Fruit fly (Drosophila melanogaster): ENCODE results near the gene CG10469.
A peak's percentile ranks its signal among the peaks of the same experiment; 100 is the strongest.

CG10469 gene

dm6 chr3L:6054803-6055202 lies 38.3 kb downstream of the CG10469 start, which contains the start of gene tant (continued):
- no peak for TF ChIP-seq CG10431 (GFP tag; optimal IDR thresholded peaks at IDR 0.05)
- no peak for TF ChIP-seq PHDP (tag; optimal IDR thresholded peaks at IDR 0.05)
- no peak for TF ChIP-seq HLH54F (GFP tag; optimal IDR thresholded peaks at IDR 0.05)
- TF ChIP-seq CG10267 (tag; optimal IDR thresholded peaks at IDR 0.05), result peak; percentile 50
- TF ChIP-seq toy (GFP tag; IDR thresholded peaks at IDR 0.05), result no peak
- TF ChIP-seq CG10959 (GFP tag; IDR thresholded peaks at IDR 0.05), result no peak
- no peak for TF ChIP-seq peb (GFP tag; IDR thresholded peaks at IDR 0.05)
- no peak for TF ChIP-seq CG3726 (GFP tag; IDR thresholded peaks at IDR 0.05)
- TF ChIP-seq tup (GFP tag; optimal IDR thresholded peaks at IDR 0.05), result no peak
- TF ChIP-seq CG11723 (GFP tag; optimal IDR thresholded peaks at IDR 0.05), result no peak
- peak; percentile 79 for TF ChIP-seq mld (GFP tag; IDR thresholded peaks at IDR 0.05; ENCODE audit: partially characterized antibody)
- TF ChIP-seq Ravus (GFP tag; IDR thresholded peaks at IDR 0.05), result no peak
- peak; percentile 43 for TF ChIP-seq Abd-B (GFP tag; optimal IDR thresholded peaks at IDR 0.05)
- TF ChIP-seq sim (GFP tag; IDR thresholded peaks at IDR 0.05), result no peak
- TF ChIP-seq pho (GFP tag; optimal IDR thresholded peaks at IDR 0.05), result no peak
- no peak for TF ChIP-seq danr (GFP tag; IDR thresholded peaks at IDR 0.05)
- TF ChIP-seq zfh2 (GFP tag; optimal IDR thresholded peaks at IDR 0.05), result peak; percentile 3
- no peak for TF ChIP-seq Lim3 (GFP tag; IDR thresholded peaks at IDR 0.05)
- TF ChIP-seq crol (GFP tag; IDR thresholded peaks at IDR 0.05), result no peak
- TF ChIP-seq ken (GFP tag; IDR thresholded peaks at IDR 0.05), result no peak
- TF ChIP-seq CG15601 (tag; optimal IDR thresholded peaks at IDR 0.05), result peak; percentile 17
- TF ChIP-seq ham (GFP tag; IDR thresholded peaks at IDR 0.05), result no peak
- no peak for TF ChIP-seq CG32767 (GFP tag; IDR thresholded peaks at IDR 0.05)
- TF ChIP-seq CG4730 (GFP tag; IDR thresholded peaks at IDR 0.05), result no peak
- TF ChIP-seq row (GFP tag; IDR thresholded peaks at IDR 0.05), result peak; percentile 26; the same call in 1 of the 3 replicates
- peak; percentile 12 for TF ChIP-seq CG10979 (tag; optimal IDR thresholded peaks at IDR 0.05)
- TF ChIP-seq az2 (GFP tag; optimal IDR thresholded peaks at IDR 0.05), result no peak
- TF ChIP-seq Nf-YB (GFP tag; optimal IDR thresholded peaks at IDR 0.05), result peak; percentile 87
- TF ChIP-seq Blimp-1 (GFP tag; optimal IDR thresholded peaks at IDR 0.05), result no peak
- TF ChIP-seq CG11456 (GFP tag; IDR thresholded peaks at IDR 0.05), result no peak
- TF ChIP-seq Spps (tag; optimal IDR thresholded peaks at IDR 0.05), result no peak
- no peak for TF ChIP-seq CG1602 (GFP tag; optimal IDR thresholded peaks at IDR 0.05)
- no peak for TF ChIP-seq E2f1 (GFP tag; IDR thresholded peaks at IDR 0.05)
- TF ChIP-seq maf-S (GFP tag; optimal IDR thresholded peaks at IDR 0.05), result no peak
- TF ChIP-seq D19A (tag; optimal IDR thresholded peaks at IDR 0.05), result no peak
- TF ChIP-seq org-1 (GFP tag; optimal IDR thresholded peaks at IDR 0.05), result no peak
- TF ChIP-seq ftz-f1 (GFP tag; optimal IDR thresholded peaks at IDR 0.05), result no peak
- no peak for TF ChIP-seq z (GFP tag; IDR thresholded peaks at IDR 0.05)
- TF ChIP-seq kah (GFP tag; optimal IDR thresholded peaks at IDR 0.05), result no peak
- TF ChIP-seq eyg (GFP tag; optimal IDR thresholded peaks at IDR 0.05), result no peak
- TF ChIP-seq CG9437 (GFP tag; optimal IDR thresholded peaks at IDR 0.05), result no peak
- TF ChIP-seq tio (GFP tag; optimal IDR thresholded peaks at IDR 0.05), result no peak
- no peak for TF ChIP-seq CG6765 (GFP tag; optimal IDR thresholded peaks at IDR 0.05)
- TF ChIP-seq CG6854 (GFP tag; optimal IDR thresholded peaks at IDR 0.05), result no peak
- no peak for TF ChIP-seq dan (GFP tag; IDR thresholded peaks at IDR 0.05)
- TF ChIP-seq Hmr (GFP tag; optimal IDR thresholded peaks at IDR 0.05), result peak; percentile 41
- TF ChIP-seq CG9609 (GFP tag; optimal IDR thresholded peaks at IDR 0.05), result peak; percentile 23
- no peak for TF ChIP-seq CG10321 (GFP tag; IDR thresholded peaks at IDR 0.05)
- TF ChIP-seq HLH4C (GFP tag; IDR thresholded peaks at IDR 0.05; ENCODE audit: partially characterized antibody), result peak; percentile 89
- no peak for TF ChIP-seq bowl (GFP tag; IDR thresholded peaks at IDR 0.05)
- peak; percentile 44 for TF ChIP-seq phol (tag; optimal IDR thresholded peaks at IDR 0.05)
- TF ChIP-seq CG32532 (GFP tag; IDR thresholded peaks at IDR 0.05), result no peak
- TF ChIP-seq scrt (GFP tag; optimal IDR thresholded peaks at IDR 0.05), result no peak
